Worm (Caenorhabditis elegans) whole organism, midembryonic: Measurements from ENCODE around the gene baf-1.

Source experiments
- T22C8.4 ChIP-seq: fragments of 200-800 bp; sonication (Bioruptor generic); IDR thresholded peaks from 2 replicates; pipeline ENCODE4 v1.3.6; 2022; ENCODE audit warnings: missing genetic modification characterization, missing compliant biosample characterization
- cog-1 ChIP-seq: sonication (generic microtip); optimal IDR thresholded peaks from 2 replicates; lab custom pipeline; 2016; ENCODE audit warnings: missing genetic modification characterization, missing compliant biosample characterization
- flt-1 ChIP-seq: fragments of 200-800 bp; sonication (Bioruptor generic); IDR thresholded peaks from 2 replicates; pipeline ENCODE4 v1.3.6; 2022; ENCODE audit warnings: missing genetic modification characterization, missing compliant biosample characterization
- klf-2 ChIP-seq: fragments of 200-800 bp; sonication (Bioruptor generic); conservative IDR thresholded peaks from 2 replicates; pipeline ENCODE4 v1.3.6; 2022; ENCODE audit warnings: missing genetic modification reagents, missing genetic modification characterization, missing compliant biosample characterization
- med-1 ChIP-seq: sonication (generic microtip); optimal IDR thresholded peaks from 2 replicates; lab custom pipeline; 2017; ENCODE audit warnings: missing genetic modification characterization, mild to moderate bottlenecking, missing compliant biosample characterization, antibody characterized with exemption, missing genetic modification reagents; ENCODE audit not compliant: insufficient read depth
- ref-1 ChIP-seq: fragments of 200-800 bp; sonication (Bioruptor generic); conservative IDR thresholded peaks from 2 replicates; pipeline ENCODE4 v1.3.6; 2022; ENCODE audit warnings: missing genetic modification reagents, missing genetic modification characterization, missing compliant biosample characterization
- tab-1 ChIP-seq: fragments of 200-800 bp; sonication (Bioruptor generic); IDR thresholded peaks from 2 replicates; pipeline ENCODE4 v1.3.6; 2022; ENCODE audit warnings: missing genetic modification characterization, missing compliant biosample characterization
- ztf-23 ChIP-seq: fragments of 200-800 bp; sonication (Bioruptor generic); IDR thresholded peaks from 2 replicates; pipeline ENCODE4 v1.3.6; 2022; ENCODE audit warnings: missing genetic modification reagents, missing genetic modification characterization, missing compliant biosample characterization
- ztf-29 ChIP-seq: fragments of 200-800 bp; sonication (Bioruptor generic); IDR thresholded peaks from 2 replicates; pipeline ENCODE4 v1.3.6; 2022; ENCODE audit warnings: missing genetic modification reagents, missing genetic modification characterization, missing compliant biosample characterization

Gene baf-1

DNA sequence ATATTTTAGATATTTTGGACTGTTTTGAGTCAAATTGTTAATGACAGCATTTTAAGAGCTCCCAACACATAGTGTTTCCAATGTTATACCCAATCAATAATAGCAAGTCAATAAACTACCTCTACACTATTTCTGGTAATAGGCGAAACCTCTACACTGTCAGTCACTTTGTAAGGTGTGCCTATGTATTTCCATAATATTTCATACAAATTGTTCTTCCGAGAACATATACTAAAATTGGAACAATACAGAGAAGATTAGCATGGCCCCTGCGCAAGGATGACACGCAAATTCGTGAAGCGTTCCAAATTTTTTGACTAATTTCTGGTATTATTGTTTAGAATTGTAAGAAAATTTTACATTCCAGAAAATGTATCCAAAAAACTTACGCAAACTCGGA, 21.6 kb upstream of the baf-1 start:
- 0 out of 2 replicates have a peak, but pooled peaks have one; percentile 15 for TF ChIP-seq flt-1 (GFP tag; lab: Robert Waterston, UW)

ce11 chrIII:9447634-9448033, 19.6 kb upstream of the baf-1 start:
- TF ChIP-seq flt-1 (GFP tag; lab: Robert Waterston, UW) = peak; percentile 75; the same call in 1 of the 2 replicates

DNA sequence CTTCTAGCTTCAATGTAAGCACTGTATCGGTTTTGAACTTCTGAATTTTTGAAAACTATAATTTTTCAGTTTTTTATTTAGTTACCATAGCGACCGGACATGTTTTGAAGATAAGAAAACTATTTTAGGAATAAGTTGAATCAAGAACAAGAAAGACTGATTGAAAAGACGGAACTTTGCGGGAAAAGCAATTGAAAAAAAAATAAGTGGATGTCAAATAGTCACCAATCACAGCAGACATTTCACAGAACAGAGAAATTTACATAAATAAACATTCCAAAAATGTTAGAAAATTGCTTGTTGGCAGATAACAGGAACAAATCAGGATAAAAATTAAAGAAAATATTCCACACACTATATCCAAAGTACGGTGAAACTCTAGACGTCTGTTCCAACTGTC, 17.4 kb upstream of the baf-1 start, which contains the start of gene F54C8.6:
TSS of gene F54C8.6 (minus strand) at position 101 of the 400 bp plus-strand sequence.
- no peak for TF ChIP-seq ref-1 (GFP tag; lab: Robert Waterston, UW)
- TF ChIP-seq med-1 = no peak
- no peak for TF ChIP-seq T22C8.4 (GFP tag; lab: Robert Waterston, UW)
- no peak for TF ChIP-seq cog-1 (tag; lab: Kevin White, UChicago)
- TF ChIP-seq tab-1 (GFP tag; lab: Robert Waterston, UW) = no peak
- TF ChIP-seq ztf-29 (GFP tag; lab: Robert Waterston, UW) = no peak
- no peak for TF ChIP-seq ztf-23 (GFP tag; lab: Robert Waterston, UW)
- TF ChIP-seq klf-2 (GFP tag; lab: Robert Waterston, UW) = no peak
- TF ChIP-seq flt-1 (GFP tag; lab: Robert Waterston, UW) = no peak

ce11 chrIII:9450933-9451332, 16.3 kb upstream of the baf-1 start:
- TF ChIP-seq ztf-23 (GFP tag; lab: Robert Waterston, UW) (no peak), flt-1 (GFP tag; lab: Robert Waterston, UW) (no peak), T22C8.4 (GFP tag; lab: Robert Waterston, UW) (no peak), ref-1 (GFP tag; lab: Robert Waterston, UW) (no peak), med-1 (no peak), klf-2 (GFP tag; lab: Robert Waterston, UW) (no peak), ztf-29 (GFP tag; lab: Robert Waterston, UW) (no peak), tab-1 (GFP tag; lab: Robert Waterston, UW) (no peak), cog-1 (tag; lab: Kevin White, UChicago) (no peak)

ce11 chrIII:9453962-9454361, 13.3 kb upstream of the baf-1 start, which contains the start of gene F54C8.7:
F54C8.7 (minus strand) TSS chrIII:9454062.
- no peak for TF ChIP-seq ztf-23 (GFP tag; lab: Robert Waterston, UW)
- TF ChIP-seq ref-1 (GFP tag; lab: Robert Waterston, UW) = no peak

- no peak for TF ChIP-seq cog-1 (tag; lab: Kevin White, UChicago)
- TF ChIP-seq klf-2 (GFP tag; lab: Robert Waterston, UW) = no peak
- TF ChIP-seq ztf-29 (GFP tag; lab: Robert Waterston, UW) = no peak
- TF ChIP-seq T22C8.4 (GFP tag; lab: Robert Waterston, UW) = no peak
- TF ChIP-seq tab-1 (GFP tag; lab: Robert Waterston, UW) = no peak
- no peak for TF ChIP-seq ztf-23 (GFP tag; lab: Robert Waterston, UW)
- TF ChIP-seq flt-1 (GFP tag; lab: Robert Waterston, UW) = no peak
- TF ChIP-seq ref-1 (GFP tag; lab: Robert Waterston, UW) = no peak
- no peak for TF ChIP-seq med-1
These were observed 12.5 kb upstream of the baf-1 start for ce11 chrIII:9454730-9455129.

DNA sequence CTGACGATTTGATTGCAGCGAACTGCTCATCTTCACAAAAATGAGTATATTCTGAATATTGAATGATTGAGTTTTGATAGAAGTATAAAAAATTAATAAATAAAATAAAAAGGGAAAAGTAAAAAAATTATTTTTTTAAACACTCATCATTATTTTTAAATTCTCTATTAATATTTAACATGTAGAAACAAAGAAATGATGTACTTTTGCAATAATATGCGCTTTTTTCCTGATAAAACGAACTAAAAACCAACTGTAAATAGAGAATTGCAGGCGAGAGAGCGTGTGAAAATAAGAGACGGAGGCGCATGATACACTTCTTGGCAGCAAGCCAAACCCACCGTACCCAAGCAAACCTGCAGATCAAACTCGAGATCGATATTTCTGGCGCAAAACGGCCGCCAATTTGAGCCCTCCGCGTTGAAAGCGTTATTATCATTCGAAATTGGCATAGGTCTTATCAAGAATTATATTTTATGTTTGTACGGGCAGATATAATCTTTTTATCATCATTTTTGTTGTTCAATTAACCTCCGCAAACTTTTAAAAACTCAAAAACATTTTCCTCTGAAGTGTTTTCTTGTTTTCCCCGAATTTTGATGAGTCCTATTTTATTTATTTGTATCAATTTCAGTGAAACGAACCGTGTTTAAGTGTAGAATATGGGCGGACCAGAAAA, 11.1 kb upstream of the baf-1 start, which contains the start of the genes rheb-1 and spk-1:
TSS of gene rheb-1 (minus strand) at position 51 of the 679 bp plus-strand sequence.
TSS of gene spk-1 (plus strand) at position 629 of the 679 bp plus-strand sequence.
- TF ChIP-seq klf-2 (GFP tag; lab: Robert Waterston, UW) (no peak), med-1 (no peak), ztf-23 (GFP tag; lab: Robert Waterston, UW) (no peak), ztf-29 (GFP tag; lab: Robert Waterston, UW) (peak; percentile 69), cog-1 (tag; lab: Kevin White, UChicago) (peak; percentile 34), ref-1 (GFP tag; lab: Robert Waterston, UW) (no peak), flt-1 (GFP tag; lab: Robert Waterston, UW) (0 out of 2 replicates have a peak, but pooled peaks have one; percentile 43), T22C8.4 (GFP tag; lab: Robert Waterston, UW) (peak; percentile 82), tab-1 (GFP tag; lab: Robert Waterston, UW) (no peak)

ce11 chrIII:9457192-9458103, 9.8 kb upstream of the baf-1 start:
- TF ChIP-seq cog-1 (tag; lab: Kevin White, UChicago) (no peak), T22C8.4 (GFP tag; lab: Robert Waterston, UW) (0 out of 2 replicates have a peak, but pooled peaks have one; percentile 21), flt-1 (GFP tag; lab: Robert Waterston, UW) (no peak)

- TF ChIP-seq klf-2 (GFP tag; lab: Robert Waterston, UW) = no peak
- TF ChIP-seq ztf-23 (GFP tag; lab: Robert Waterston, UW) = no peak
- no peak for TF ChIP-seq T22C8.4 (GFP tag; lab: Robert Waterston, UW)
- TF ChIP-seq cog-1 (tag; lab: Kevin White, UChicago) = no peak
- TF ChIP-seq ref-1 (GFP tag; lab: Robert Waterston, UW) = no peak
- TF ChIP-seq med-1 = no peak
- TF ChIP-seq tab-1 (GFP tag; lab: Robert Waterston, UW) = no peak
- TF ChIP-seq ztf-29 (GFP tag; lab: Robert Waterston, UW) = no peak
- TF ChIP-seq flt-1 (GFP tag; lab: Robert Waterston, UW) = no peak
These were observed 5.1 kb upstream of the baf-1 start for ce11 chrIII:9461894-9462784.
